Worm (Caenorhabditis elegans) whole organism, L2 larva: ENCODE results near the gene srh-36.

Experiments
- ZK546.5 ChIP-seq: sonication (generic microtip); optimal IDR thresholded peaks from 2 replicates; lab custom pipeline; 2017; ENCODE audit warnings: missing biosample characterization, missing genetic modification characterization
- fos-1 ChIP-seq: fragments of 150-350 bp; optimal IDR thresholded peaks from 2 replicates; lab custom pipeline; 2014; ENCODE audit warnings: missing biosample characterization, missing genetic modification characterization
- nhr-11 ChIP-seq: fragments of 150-350 bp; optimal IDR thresholded peaks from 2 replicates; lab custom pipeline; 2014; ENCODE audit warnings: missing biosample characterization, missing genetic modification characterization

- no peak for TF ChIP-seq ZK546.5
- no peak for TF ChIP-seq nhr-11
- TF ChIP-seq fos-1: no peak
Measured at ce11 chrV:2807760-2808159, 13.7 kb downstream of the srh-36 start, which contains the start of gene ketn-1.
